Fruit fly (Drosophila melanogaster): Measurements from ENCODE around the gene gcm2.

dm6 chr2L:9609337-9609856 lies 1.0 kb downstream of the gcm2 start:
- no peak for TF ChIP-seq EcR (GFP tag; optimal IDR thresholded peaks at IDR 0.05)
- no peak for TF ChIP-seq psq (optimal IDR thresholded peaks at IDR 0.05)
- no peak for TF ChIP-seq CG8478 (optimal IDR thresholded peaks at IDR 0.05)

All from whole organism.